Fruit fly (Drosophila melanogaster) whole organism, wandering third instar larva: ENCODE data around the gene CG31274.

Experiments
- CG32264 ChIP-seq: fragments of 200-800 bp; sonication (Bioruptor generic); optimal IDR thresholded peaks from 2 replicates; lab custom pipeline; 2016; ENCODE audit warnings: missing biosample characterization, missing genetic modification characterization
- CG9705 ChIP-seq: fragments of 200-800 bp; sonication (Bioruptor generic); optimal IDR thresholded peaks from 2 replicates; lab custom pipeline; 2018; ENCODE audit warnings: missing biosample characterization, mild to moderate bottlenecking, missing genetic modification characterization
- CrebA ChIP-seq: fragments of 200-800 bp; sonication (Bioruptor generic); optimal IDR thresholded peaks from 2 replicates; lab custom pipeline; 2016; ENCODE audit warnings: missing biosample characterization, mild to moderate bottlenecking, missing genetic modification characterization, borderline replicate concordance
- Dfd ChIP-seq: fragments of >200 bp; optimal IDR thresholded peaks from 2 replicates; lab custom pipeline; 2017; ENCODE audit warnings: missing biosample characterization, missing genetic modification characterization
- Dif ChIP-seq: fragments of 200-275, 200-300 bp; sonication (Bioruptor generic); optimal IDR thresholded peaks from 2 replicates; lab custom pipeline; 2018; ENCODE audit warnings: missing biosample characterization, missing genetic modification characterization; ENCODE audit not compliant: partially characterized antibody
- GATAd ChIP-seq: sonication (Bioruptor generic); optimal IDR thresholded peaks from 2 replicates; lab custom pipeline; 2016; ENCODE audit warnings: missing biosample characterization, missing genetic modification characterization
- HLH106 ChIP-seq: fragments of 200-800 bp; optimal IDR thresholded peaks from 3 replicates; lab custom pipeline; 2019; ENCODE audit warnings: missing biosample characterization, mild to moderate bottlenecking, missing genetic modification characterization, moderate library complexity
- Hnf4 ChIP-seq: fragments of 200-800 bp; sonication (Bioruptor generic); optimal IDR thresholded peaks from 2 replicates; lab custom pipeline; 2016; ENCODE audit warnings: missing biosample characterization, mild to moderate bottlenecking, missing genetic modification characterization
- Hr78 ChIP-seq: fragments of >200 bp; optimal IDR thresholded peaks from 2 replicates; lab custom pipeline; 2017; ENCODE audit warnings: missing biosample characterization, missing genetic modification characterization
- Hr83 ChIP-seq: fragments of 200-300 bp; sonication (Bioruptor generic); optimal IDR thresholded peaks from 2 replicates; lab custom pipeline; 2016; ENCODE audit warnings: missing biosample characterization, mild to moderate bottlenecking, missing genetic modification characterization, moderate library complexity; ENCODE audit not compliant: poor library complexity, severe bottlenecking
- Jra ChIP-seq: sonication (Bioruptor generic); optimal IDR thresholded peaks from 2 replicates; lab custom pipeline; 2016; ENCODE audit warnings: missing biosample characterization, missing genetic modification characterization
- Mio ChIP-seq: sonication (Bioruptor generic); optimal IDR thresholded peaks from 2 replicates; lab custom pipeline; 2016; ENCODE audit warnings: missing biosample characterization, missing genetic modification characterization
- N ChIP-seq: fragments of >200 bp; optimal IDR thresholded peaks from 2 replicates; lab custom pipeline; 2018; ENCODE audit warnings: missing biosample characterization, missing external identifiers, missing genetic modification characterization
- OdsH ChIP-seq: fragments of 200-800 bp; sonication (Bioruptor generic); optimal IDR thresholded peaks from 2 replicates; lab custom pipeline; 2016; ENCODE audit warnings: missing biosample characterization, mild to moderate bottlenecking, missing genetic modification characterization
- Rel ChIP-seq, 2 experiments: fragments of 200-800 bp; sonication (Bioruptor generic) in 1 of 2; optimal IDR thresholded peaks; 2 replicates in 1 of 2; 3 replicates in 1 of 2; lab custom pipeline; 2016 to 2019; ENCODE audit warnings: mild to moderate bottlenecking in 2 of 2, missing biosample characterization in 2 of 2, missing genetic modification characterization in 2 of 2, moderate library complexity in 1 of 2
- Sp1 ChIP-seq: fragments of 200-800 bp; sonication (Bioruptor generic); optimal IDR thresholded peaks from 3 replicates; lab custom pipeline; 2019; ENCODE audit warnings: missing biosample characterization, mild to moderate bottlenecking, missing genetic modification characterization, moderate library complexity
- Vsx2 ChIP-seq: fragments of 200-300, 225-300 bp; sonication (Bioruptor generic); optimal IDR thresholded peaks from 2 replicates; lab custom pipeline; 2018; ENCODE audit warnings: missing biosample characterization, missing genetic modification characterization; ENCODE audit not compliant: partially characterized antibody
- br ChIP-seq: fragments of 200-800 bp; sonication (Bioruptor generic); optimal IDR thresholded peaks from 2 replicates; lab custom pipeline; 2016; ENCODE audit warnings: missing biosample characterization, missing genetic modification characterization
- brk ChIP-seq: fragments of 200-800 bp; sonication (Bioruptor generic); optimal IDR thresholded peaks from 2 replicates; lab custom pipeline; 2016; ENCODE audit warnings: missing biosample characterization, mild to moderate bottlenecking, missing genetic modification characterization
- dsf ChIP-seq: sonication (Bioruptor generic); optimal IDR thresholded peaks from 2 replicates; lab custom pipeline; 2016; ENCODE audit warnings: missing biosample characterization, missing genetic modification characterization, borderline replicate concordance
- ey ChIP-seq: fragments of 200-800 bp; sonication (Bioruptor generic); optimal IDR thresholded peaks from 2 replicates; lab custom pipeline; 2016; ENCODE audit warnings: missing biosample characterization, missing genetic modification characterization
- foxo ChIP-seq, 2 experiments: fragments of 200-800 bp; sonication (Bioruptor generic); optimal IDR thresholded peaks; 2 replicates in 1 of 2; 3 replicates in 1 of 2; lab custom pipeline; 2016 to 2017; ENCODE audit warnings: missing biosample characterization in 2 of 2, missing genetic modification characterization in 2 of 2
- fru ChIP-seq: fragments of 200-800 bp; sonication (Bioruptor generic); optimal IDR thresholded peaks from 3 replicates; lab custom pipeline; 2016; ENCODE audit warnings: missing biosample characterization, mild to moderate bottlenecking, missing genetic modification characterization
- h ChIP-seq: fragments of 200-800 bp; sonication (Bioruptor generic); optimal IDR thresholded peaks from 3 replicates; lab custom pipeline; 2016; ENCODE audit warnings: missing biosample characterization, mild to moderate bottlenecking, missing genetic modification characterization
- lola ChIP-seq: fragments of >200 bp; optimal IDR thresholded peaks from 2 replicates; lab custom pipeline; 2017; ENCODE audit warnings: missing biosample characterization, missing genetic modification characterization
- pan ChIP-seq: fragments of >200 bp; optimal IDR thresholded peaks from 2 replicates; lab custom pipeline; 2017
- rgr ChIP-seq: fragments of 200-800 bp; sonication (Bioruptor generic); optimal IDR thresholded peaks from 3 replicates; lab custom pipeline; 2016; ENCODE audit warnings: missing biosample characterization, mild to moderate bottlenecking, missing genetic modification characterization
- sage ChIP-seq: fragments of 200-800 bp; sonication (Bioruptor generic); optimal IDR thresholded peaks from 2 replicates; lab custom pipeline; 2016; ENCODE audit warnings: missing biosample characterization, mild to moderate bottlenecking, missing genetic modification characterization
- usp ChIP-seq: fragments of >200 bp; optimal IDR thresholded peaks from 2 replicates; lab custom pipeline; 2017; ENCODE audit warnings: missing biosample characterization, missing genetic modification characterization
- woc ChIP-seq: sonication (Bioruptor generic); optimal IDR thresholded peaks from 2 replicates; lab custom pipeline; 2016; ENCODE audit warnings: missing biosample characterization, mild to moderate bottlenecking, missing genetic modification characterization

CG31274 gene

DNA sequence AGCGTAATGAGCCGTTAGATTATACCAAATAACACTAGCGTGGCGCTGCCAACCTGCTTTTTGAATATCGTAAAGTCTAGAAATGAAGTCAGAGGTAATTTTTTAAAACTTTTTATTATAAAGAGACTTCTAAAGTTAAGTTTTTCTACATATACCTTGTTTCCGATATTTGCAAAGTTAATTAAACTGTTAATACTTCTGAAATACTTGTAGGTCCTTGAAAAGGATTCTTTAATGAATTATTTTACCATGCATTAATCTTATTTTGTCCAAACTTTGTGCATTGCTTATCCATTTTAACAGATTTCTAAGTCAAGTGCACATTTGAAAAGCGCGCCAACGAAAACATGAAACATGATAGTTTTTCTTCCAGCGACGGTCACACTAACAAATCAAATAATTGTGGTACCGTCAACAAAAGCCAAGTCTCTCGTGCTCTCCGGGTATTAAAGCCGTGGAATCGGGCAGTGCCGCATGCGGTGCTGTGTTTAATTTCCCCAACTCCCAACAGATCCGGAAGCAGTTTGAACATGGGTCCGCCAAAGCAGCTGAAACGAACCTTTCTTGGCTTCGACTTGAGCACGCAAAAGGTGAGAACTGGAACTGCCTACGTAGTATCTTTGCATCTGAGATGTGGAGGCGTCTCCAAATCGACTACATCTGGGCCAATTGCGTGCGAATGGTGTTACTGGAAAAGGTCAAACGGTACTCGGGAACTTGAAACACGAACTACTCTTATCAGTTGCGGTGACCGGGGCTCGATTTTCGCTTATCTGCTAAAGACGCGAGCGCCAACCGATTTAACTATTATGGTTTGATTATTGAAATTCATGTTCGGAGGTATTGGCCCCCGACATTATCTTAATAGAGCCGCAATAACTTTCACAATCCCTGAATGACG is 3.5 kb downstream of the CG31274 start, which contains the start of the genes EMC2A and CG3534:
EMC2A (minus strand) TSS at position 13 of the 901 bp plus-strand sequence.
CG3534 (plus strand) TSS at position 388 of the 901 bp plus-strand sequence.
- TF ChIP-seq dsf (GFP tag; lab: Kevin White, UChicago) (no peak), Dfd (no peak), Sp1 (peak; percentile 49), h (GFP tag; lab: Kevin White, UChicago) (peak; percentile 41), brk (no peak), HLH106 (peak; percentile 52), CG32264 (peak; percentile 20), foxo (GFP tag; optimal IDR thresholded peaks at IDR 0.05; lab: Kevin White, UChicago) (peak in 1 of 2 experiments; percentile 59), pan (lab: Kevin White, UChicago) (no peak), Vsx2 (GFP tag; lab: Kevin White, UChicago) (no peak), Hnf4 (GFP tag; lab: Kevin White, UChicago) (no peak), CG9705 (GFP tag; lab: Kevin White, UChicago) (peak; percentile 14), OdsH (no peak), lola (no peak), Mio (GFP tag; lab: Kevin White, UChicago) (no peak), woc (GFP tag; lab: Kevin White, UChicago) (peak; percentile 39), fru (GFP tag; lab: Kevin White, UChicago) (peak; percentile 46)

DNA sequence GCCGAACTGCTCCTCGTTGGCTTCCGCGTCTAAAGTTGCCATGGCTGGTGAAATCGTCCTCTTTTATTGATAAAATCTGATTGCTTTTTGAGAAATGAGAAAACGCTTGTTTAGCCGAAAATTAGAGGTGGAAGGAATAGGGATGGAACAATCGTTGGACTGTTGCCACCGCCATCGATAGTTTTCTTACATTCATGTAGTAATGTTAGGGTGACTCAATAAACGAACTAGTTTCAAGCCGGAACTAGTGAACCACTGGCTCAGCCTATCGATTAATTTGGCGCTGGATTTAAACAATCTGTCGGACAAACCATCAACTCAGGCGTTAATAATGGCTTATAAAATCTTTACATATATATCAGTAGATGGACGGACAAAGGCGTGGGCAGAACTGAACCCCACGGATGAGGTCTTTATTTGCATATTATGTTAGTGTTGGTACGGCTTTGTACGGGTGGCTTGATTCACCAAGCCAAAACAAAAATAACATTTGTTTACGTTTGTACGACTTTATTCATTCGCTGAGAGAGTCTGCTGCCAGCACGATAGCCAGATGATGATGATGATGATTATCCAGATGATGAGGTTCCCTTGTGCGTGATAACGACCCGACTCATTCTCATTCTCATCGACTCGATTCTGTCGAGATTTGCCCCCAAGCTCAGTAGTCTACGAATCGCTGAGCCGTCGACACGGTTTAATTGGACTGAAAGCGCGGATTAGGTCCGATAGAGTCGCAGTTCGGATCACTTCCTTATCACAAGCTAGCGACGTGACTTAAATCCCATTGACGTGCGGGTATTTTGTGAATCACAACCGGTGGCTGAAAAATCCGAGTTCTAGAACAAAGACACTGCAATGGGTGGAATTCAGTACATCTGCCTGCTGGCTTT is 9.6 kb downstream of the CG31274 start, which contains the start of the genes Sf3a1 and Irc:
Sf3a1 (minus strand) TSS at position 138 of the 893 bp plus-strand sequence.
Irc (plus strand) TSS at position 658 of the 893 bp plus-strand sequence.
- no peak for TF ChIP-seq usp
- TF ChIP-seq CG9705 (GFP tag; lab: Kevin White, UChicago): no peak
- no peak for TF ChIP-seq OdsH
- no peak for TF ChIP-seq N (GFP tag; lab: Kevin White, UChicago)
- TF ChIP-seq br: no peak
- TF ChIP-seq woc (GFP tag; lab: Kevin White, UChicago): no peak
- TF ChIP-seq Hnf4 (GFP tag; lab: Kevin White, UChicago): peak; percentile 50
- no peak for TF ChIP-seq pan (lab: Kevin White, UChicago)
- peak; percentile 4 for TF ChIP-seq rgr
- no peak for TF ChIP-seq Dfd
- peak; percentile 13 for TF ChIP-seq ey (GFP tag; lab: Kevin White, UChicago)
- TF ChIP-seq HLH106: no peak
- TF ChIP-seq Sp1: no peak
- TF ChIP-seq Dif (GFP tag; lab: Kevin White, UChicago): no peak
- no peak for TF ChIP-seq Mio (GFP tag; lab: Kevin White, UChicago)
- no peak for TF ChIP-seq GATAd (GFP tag; lab: Kevin White, UChicago)
- peak; percentile 95 for TF ChIP-seq fru (GFP tag; lab: Kevin White, UChicago)
- no peak for TF ChIP-seq sage
- TF ChIP-seq Hr83: peak; percentile 60
- no peak for TF ChIP-seq CrebA (GFP tag; lab: Kevin White, UChicago)
- no peak for TF ChIP-seq Rel (GFP tag; optimal IDR thresholded peaks at IDR 0.05; lab: Kevin White, UChicago)
- TF ChIP-seq Rel (tag; optimal IDR thresholded peaks at IDR 0.05; lab: Kevin White, UChicago): peak; percentile 96
- TF ChIP-seq Hr78 (GFP tag; lab: Kevin White, UChicago): no peak
- peak; percentile 37 for TF ChIP-seq Jra (GFP tag; lab: Kevin White, UChicago)
- TF ChIP-seq lola: no peak
- TF ChIP-seq foxo (GFP tag; optimal IDR thresholded peaks at IDR 0.05; lab: Kevin White, UChicago): no peak

DNA sequence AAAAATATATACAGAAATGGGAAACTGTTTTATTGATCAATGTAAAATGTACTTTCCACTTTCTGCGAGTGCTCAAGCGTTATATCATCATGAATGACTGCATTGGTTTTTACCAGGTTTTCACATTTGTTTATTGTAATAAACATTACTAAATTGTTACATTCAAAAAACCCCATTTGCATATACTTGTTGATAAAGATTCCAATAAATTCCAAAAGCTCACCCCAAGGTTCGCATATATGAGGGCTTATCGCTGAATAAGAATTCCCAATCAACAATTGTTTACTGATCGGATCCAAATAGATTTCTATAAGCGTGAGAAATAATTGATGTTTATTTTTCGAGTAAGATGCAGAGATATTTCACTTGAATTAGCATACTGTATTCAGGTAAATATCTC is 10.7 kb downstream of the CG31274 start:
- TF ChIP-seq Rel (GFP tag; optimal IDR thresholded peaks at IDR 0.05; lab: Kevin White, UChicago) (no peak), Rel (tag; optimal IDR thresholded peaks at IDR 0.05; lab: Kevin White, UChicago) (peak; percentile 90), fru (GFP tag; lab: Kevin White, UChicago) (no peak), Dif (GFP tag; lab: Kevin White, UChicago) (no peak), h (GFP tag; lab: Kevin White, UChicago) (no peak), woc (GFP tag; lab: Kevin White, UChicago) (no peak)
